Worm (Caenorhabditis elegans): ENCODE data around the gene C45G9.5.

C45G9.5 gene

DNA sequence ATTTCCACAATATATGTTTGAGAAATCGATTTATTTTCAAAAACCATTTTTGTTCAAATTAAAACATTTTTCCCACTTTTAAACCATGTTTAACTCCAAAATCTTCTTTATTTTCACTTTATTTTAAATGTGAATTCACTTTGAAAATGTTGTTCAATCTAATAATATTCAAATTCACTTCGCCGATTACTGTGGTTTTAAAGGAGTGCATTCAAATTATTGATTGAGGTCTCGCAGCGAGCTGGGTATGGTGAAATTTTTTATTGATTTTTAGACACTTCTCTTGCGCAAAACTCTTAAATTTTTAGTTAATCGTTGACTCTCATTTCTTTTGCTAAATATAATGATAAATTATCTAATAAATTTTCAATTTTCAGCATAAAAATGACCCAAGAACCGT, at the start of gene C45G9.5:
Gene C45G9.5 (plus strand): TSS at position 378 of the 400 bp plus-strand sequence.
- no peak for TF ChIP-seq cog-1 (tag; optimal IDR thresholded peaks at IDR 0.05)
- TF ChIP-seq klf-2 (GFP tag; conservative IDR thresholded peaks at IDR 0.05): no peak
- no peak for TF ChIP-seq ztf-23 (GFP tag; IDR thresholded peaks at IDR 0.05)
- TF ChIP-seq flt-1 (GFP tag; IDR thresholded peaks at IDR 0.05): no peak
- TF ChIP-seq tab-1 (GFP tag; IDR thresholded peaks at IDR 0.05): no peak
- TF ChIP-seq ztf-29 (GFP tag; IDR thresholded peaks at IDR 0.05): no peak
- TF ChIP-seq T22C8.4 (GFP tag; IDR thresholded peaks at IDR 0.05): no peak
- no peak for TF ChIP-seq med-1 (GFP tag; optimal IDR thresholded peaks at IDR 0.05; ENCODE audit: insufficient read depth)
- TF ChIP-seq ref-1 (GFP tag; conservative IDR thresholded peaks at IDR 0.05): no peak

DNA sequence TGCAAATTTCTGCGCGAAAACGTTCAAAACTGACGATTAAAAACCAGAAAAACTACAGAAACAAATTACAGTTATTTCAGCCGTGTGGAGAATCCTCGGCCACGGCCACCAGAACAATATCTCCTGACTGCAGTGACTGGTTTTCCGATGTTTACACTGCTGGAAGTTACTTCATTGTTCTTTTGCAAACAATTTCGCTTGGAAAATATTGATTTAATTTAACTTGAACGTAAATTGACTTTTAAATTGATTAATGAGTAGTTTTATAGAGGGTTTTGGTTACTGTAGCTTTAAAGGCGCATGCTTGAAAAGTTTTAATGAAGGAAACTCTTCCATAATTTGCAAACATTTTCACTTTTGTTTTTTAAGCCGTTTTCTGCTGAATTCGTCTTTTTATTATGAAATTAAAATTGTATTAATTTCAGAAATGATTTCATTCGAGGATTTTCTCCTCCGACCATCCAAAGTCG, 48.9 kb upstream of the C45G9.5 start, which contains the start of gene smcr-8:
Gene smcr-8 (plus strand): TSS at position 420 of the 470 bp plus-strand sequence.
- TF ChIP-seq ref-1 (GFP tag; conservative IDR thresholded peaks at IDR 0.05): no peak
- TF ChIP-seq T22C8.4 (GFP tag; IDR thresholded peaks at IDR 0.05): no peak
- no peak for TF ChIP-seq klf-2 (GFP tag; conservative IDR thresholded peaks at IDR 0.05)
- no peak for TF ChIP-seq med-1 (GFP tag; optimal IDR thresholded peaks at IDR 0.05; ENCODE audit: insufficient read depth)
- TF ChIP-seq flt-1 (GFP tag; IDR thresholded peaks at IDR 0.05): no peak
- no peak for TF ChIP-seq ztf-23 (GFP tag; IDR thresholded peaks at IDR 0.05)
- no peak for TF ChIP-seq tab-1 (GFP tag; IDR thresholded peaks at IDR 0.05)

DNA sequence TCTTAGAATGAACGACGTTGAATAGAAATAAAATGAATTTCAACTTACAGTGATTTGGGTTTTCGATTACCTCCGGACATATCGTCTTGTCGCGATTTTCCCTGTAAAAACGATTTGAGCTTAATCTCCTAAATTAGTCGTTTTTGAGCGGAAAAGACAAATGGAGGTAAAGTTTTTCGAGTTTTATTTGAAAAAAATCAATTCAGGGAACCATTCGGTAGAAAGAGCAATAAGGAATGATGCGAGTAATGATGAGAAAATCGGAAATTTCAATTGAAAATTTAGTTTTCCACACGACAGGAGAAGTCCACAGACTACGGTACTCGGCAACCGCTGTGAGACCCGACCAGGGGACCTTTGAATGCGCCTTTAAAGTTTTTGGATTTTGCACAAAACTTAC, 45.7 kb upstream of the C45G9.5 start, which contains the start of gene R144.10:
Gene R144.10 (minus strand): TSS at position 101 of the 400 bp plus-strand sequence.
- no peak for TF ChIP-seq klf-2 (GFP tag; conservative IDR thresholded peaks at IDR 0.05)

DNA sequence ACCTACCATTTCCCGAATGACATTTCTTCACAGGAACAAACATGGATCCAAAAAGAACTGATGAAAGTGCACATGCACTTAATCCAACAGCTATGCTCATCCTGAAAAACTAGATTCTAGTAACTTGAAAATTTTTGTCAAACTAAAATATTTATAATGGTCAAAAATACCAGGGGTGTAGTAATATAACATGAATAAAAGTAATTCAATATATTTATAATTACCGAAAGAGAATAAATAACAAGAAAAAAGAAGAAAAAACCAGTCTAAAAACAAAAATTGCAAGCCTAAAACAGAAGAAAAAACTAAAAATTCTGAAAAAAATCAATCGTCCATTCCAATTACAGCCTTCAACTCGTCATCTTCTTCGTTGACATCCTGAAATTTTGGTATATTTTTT, 43.3 kb upstream of the C45G9.5 start, which contains the start of gene R144.6:
Gene R144.6 (minus strand): TSS at position 101 of the 400 bp plus-strand sequence.
- TF ChIP-seq ztf-29 (GFP tag; IDR thresholded peaks at IDR 0.05) (no peak), klf-2 (GFP tag; conservative IDR thresholded peaks at IDR 0.05) (no peak), med-1 (GFP tag; optimal IDR thresholded peaks at IDR 0.05; ENCODE audit: insufficient read depth) (no peak), flt-1 (GFP tag; IDR thresholded peaks at IDR 0.05) (no peak), tab-1 (GFP tag; IDR thresholded peaks at IDR 0.05) (no peak), T22C8.4 (GFP tag; IDR thresholded peaks at IDR 0.05) (no peak), ztf-23 (GFP tag; IDR thresholded peaks at IDR 0.05) (no peak), ref-1 (GFP tag; conservative IDR thresholded peaks at IDR 0.05) (no peak), cog-1 (tag; optimal IDR thresholded peaks at IDR 0.05) (no peak)

DNA sequence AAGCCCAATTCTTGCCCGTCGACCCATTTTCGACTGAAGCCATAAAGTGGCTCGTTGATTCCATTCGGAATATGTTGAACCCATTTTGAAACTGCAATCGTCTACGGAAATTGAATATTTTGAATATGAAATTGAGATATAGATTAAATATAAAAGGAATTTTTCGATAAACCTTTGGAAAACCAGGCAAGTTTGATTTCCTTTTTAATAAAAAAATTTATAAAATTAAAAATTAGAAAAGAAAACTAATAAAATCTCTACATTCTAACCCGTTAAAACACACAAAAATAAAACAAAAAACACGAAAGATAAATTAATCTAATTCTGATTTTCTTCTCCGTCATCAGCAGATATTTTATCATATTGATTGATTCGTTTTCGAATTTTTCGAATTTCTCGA, 41.0 kb upstream of the C45G9.5 start, which contains the start of gene R144.12:
Gene R144.12 (minus strand): TSS at position 101 of the 400 bp plus-strand sequence.
- TF ChIP-seq klf-2 (GFP tag; conservative IDR thresholded peaks at IDR 0.05): no peak
- no peak for TF ChIP-seq cog-1 (tag; optimal IDR thresholded peaks at IDR 0.05)
- no peak for TF ChIP-seq flt-1 (GFP tag; IDR thresholded peaks at IDR 0.05)
- no peak for TF ChIP-seq ztf-23 (GFP tag; IDR thresholded peaks at IDR 0.05)
- TF ChIP-seq ztf-29 (GFP tag; IDR thresholded peaks at IDR 0.05): no peak
- TF ChIP-seq med-1 (GFP tag; optimal IDR thresholded peaks at IDR 0.05; ENCODE audit: insufficient read depth): no peak
- no peak for TF ChIP-seq tab-1 (GFP tag; IDR thresholded peaks at IDR 0.05)
- TF ChIP-seq T22C8.4 (GFP tag; IDR thresholded peaks at IDR 0.05): no peak
- no peak for TF ChIP-seq ref-1 (GFP tag; conservative IDR thresholded peaks at IDR 0.05)

DNA sequence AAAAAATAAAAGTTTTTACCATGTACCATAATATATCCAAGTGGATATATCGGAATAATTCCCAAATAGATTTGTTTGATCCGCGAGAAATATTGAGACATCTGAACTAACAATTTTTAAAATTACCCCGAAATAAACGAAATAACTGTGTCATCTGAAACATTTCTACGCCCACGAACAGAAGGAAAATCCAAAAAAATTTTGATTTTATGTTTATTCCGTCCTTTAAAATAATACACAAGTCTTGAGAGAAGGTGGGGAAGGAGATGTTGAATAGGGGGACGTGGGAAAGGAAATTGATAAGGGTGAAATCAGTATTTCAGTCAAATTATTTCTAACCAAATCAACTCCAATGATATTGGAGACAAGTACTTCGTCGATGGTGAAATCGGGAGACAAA, 39.2 kb upstream of the C45G9.5 start, which contains the start of gene R144.11:
Gene R144.11 (minus strand): TSS at position 101 of the 400 bp plus-strand sequence.
- no peak for TF ChIP-seq T22C8.4 (GFP tag; IDR thresholded peaks at IDR 0.05)
- TF ChIP-seq med-1 (GFP tag; optimal IDR thresholded peaks at IDR 0.05; ENCODE audit: insufficient read depth): no peak
- TF ChIP-seq cog-1 (tag; optimal IDR thresholded peaks at IDR 0.05): no peak
- TF ChIP-seq tab-1 (GFP tag; IDR thresholded peaks at IDR 0.05): no peak
- TF ChIP-seq klf-2 (GFP tag; conservative IDR thresholded peaks at IDR 0.05): no peak
- TF ChIP-seq flt-1 (GFP tag; IDR thresholded peaks at IDR 0.05): no peak
- no peak for TF ChIP-seq ref-1 (GFP tag; conservative IDR thresholded peaks at IDR 0.05)
- TF ChIP-seq ztf-29 (GFP tag; IDR thresholded peaks at IDR 0.05): no peak
- no peak for TF ChIP-seq ztf-23 (GFP tag; IDR thresholded peaks at IDR 0.05)

DNA sequence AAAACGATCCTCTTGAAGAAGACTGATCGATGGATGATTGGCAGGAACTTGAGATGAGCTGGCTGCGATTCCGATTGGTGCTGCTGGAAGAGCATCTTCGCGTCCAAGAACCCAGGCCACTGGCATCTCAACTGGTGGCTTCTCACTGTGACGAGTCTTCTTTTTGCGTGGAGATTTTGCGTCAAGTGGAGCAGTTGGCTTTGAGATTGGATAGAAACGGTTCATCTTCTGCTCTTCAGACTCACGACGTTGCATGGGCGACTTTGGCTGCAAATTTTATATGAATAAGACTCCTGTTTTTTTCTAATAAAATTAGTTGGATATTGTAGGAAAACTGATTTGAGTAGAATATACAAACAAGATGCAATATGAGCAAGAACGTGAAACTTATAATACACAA, 37.2 kb upstream of the C45G9.5 start:
- TF ChIP-seq klf-2 (GFP tag; conservative IDR thresholded peaks at IDR 0.05) (no peak), ztf-23 (GFP tag; IDR thresholded peaks at IDR 0.05) (no peak), cog-1 (tag; optimal IDR thresholded peaks at IDR 0.05) (no peak), tab-1 (GFP tag; IDR thresholded peaks at IDR 0.05) (no peak), med-1 (GFP tag; optimal IDR thresholded peaks at IDR 0.05; ENCODE audit: insufficient read depth) (no peak), T22C8.4 (GFP tag; IDR thresholded peaks at IDR 0.05) (no peak), ztf-29 (GFP tag; IDR thresholded peaks at IDR 0.05) (no peak), flt-1 (GFP tag; IDR thresholded peaks at IDR 0.05) (no peak), ref-1 (GFP tag; conservative IDR thresholded peaks at IDR 0.05) (no peak)

DNA sequence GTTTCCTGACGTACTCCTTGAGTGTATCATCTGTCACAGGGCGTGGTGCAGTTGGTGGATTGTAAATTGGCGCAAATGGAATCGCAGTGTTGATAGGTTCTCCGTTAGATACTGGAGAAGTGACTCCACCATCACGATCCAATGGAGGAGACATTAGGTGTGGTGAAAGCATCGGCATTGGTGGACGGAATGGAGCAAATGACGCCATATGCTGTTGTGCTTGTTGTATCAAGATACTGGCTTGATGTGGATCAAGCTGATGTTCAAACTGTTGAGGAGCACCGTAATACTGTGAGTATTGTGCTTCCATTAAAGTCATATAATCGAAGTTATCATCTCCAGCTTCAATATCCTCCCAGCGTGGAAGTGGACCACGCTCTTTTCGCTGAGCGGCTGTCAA, 35.5 kb upstream of the C45G9.5 start:
- TF ChIP-seq ztf-29 (GFP tag; IDR thresholded peaks at IDR 0.05): no peak

DNA sequence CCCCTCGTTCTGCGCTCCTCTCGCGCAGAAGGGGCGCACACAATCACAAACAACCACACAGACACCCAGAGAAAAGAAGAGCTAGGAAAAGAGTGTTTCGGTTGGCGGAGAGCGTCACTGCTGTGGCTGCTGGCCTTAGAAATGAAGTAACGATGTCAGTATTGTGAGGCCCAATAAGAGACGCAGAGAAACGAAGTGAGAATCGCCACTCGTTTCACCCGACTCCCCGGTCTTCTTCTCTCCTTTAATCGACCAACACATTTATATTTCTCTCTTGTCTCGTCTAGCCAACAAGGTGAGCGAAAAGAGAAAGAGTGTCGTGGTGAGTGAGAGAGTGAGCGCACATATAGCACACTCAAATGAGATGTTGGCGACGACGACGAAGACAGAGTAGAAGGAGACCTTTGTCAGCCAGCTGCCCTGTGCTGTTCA, 34.0 kb upstream of the C45G9.5 start:
- TF ChIP-seq cog-1 (tag; optimal IDR thresholded peaks at IDR 0.05) (peak; percentile 96), med-1 (GFP tag; optimal IDR thresholded peaks at IDR 0.05; ENCODE audit: insufficient read depth) (no peak), tab-1 (GFP tag; IDR thresholded peaks at IDR 0.05) (0 out of 2 replicates have a peak, but pooled peaks have one; percentile 21), flt-1 (GFP tag; IDR thresholded peaks at IDR 0.05) (peak; percentile 82; the same call in 1 of the 2 replicates), T22C8.4 (GFP tag; IDR thresholded peaks at IDR 0.05) (no peak), ztf-29 (GFP tag; IDR thresholded peaks at IDR 0.05) (0 out of 2 replicates have a peak, but pooled peaks have one; percentile 27), klf-2 (GFP tag; conservative IDR thresholded peaks at IDR 0.05) (no peak), ztf-23 (GFP tag; IDR thresholded peaks at IDR 0.05) (peak; percentile 94), ref-1 (GFP tag; conservative IDR thresholded peaks at IDR 0.05) (no peak)

DNA sequence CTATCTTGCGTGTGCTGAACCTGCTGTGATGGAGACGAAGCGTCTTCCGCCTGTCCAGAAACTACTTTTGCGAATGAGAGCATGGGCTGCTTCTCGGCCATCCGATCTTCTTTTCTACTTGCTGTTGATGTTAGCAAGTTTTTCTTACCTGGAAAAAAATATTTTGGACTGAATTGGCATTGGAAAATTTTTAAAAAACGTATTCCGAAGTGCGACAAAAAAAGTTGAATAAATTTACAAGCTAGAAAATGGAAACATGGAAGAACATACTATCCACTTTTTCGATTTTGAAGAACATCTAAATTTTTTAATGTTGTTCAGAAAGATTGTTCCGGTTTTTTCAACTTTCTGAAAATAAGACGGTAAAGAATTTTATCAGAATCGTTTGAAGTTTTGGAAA, 30.4 kb upstream of the C45G9.5 start, which contains the start of gene larp-1:
Gene larp-1 (minus strand): TSS at position 101 of the 400 bp plus-strand sequence.
- no peak for TF ChIP-seq cog-1 (tag; optimal IDR thresholded peaks at IDR 0.05)
- no peak for TF ChIP-seq ztf-23 (GFP tag; IDR thresholded peaks at IDR 0.05)
- TF ChIP-seq flt-1 (GFP tag; IDR thresholded peaks at IDR 0.05): no peak
- TF ChIP-seq med-1 (GFP tag; optimal IDR thresholded peaks at IDR 0.05; ENCODE audit: insufficient read depth): no peak
- no peak for TF ChIP-seq ztf-29 (GFP tag; IDR thresholded peaks at IDR 0.05)
- no peak for TF ChIP-seq T22C8.4 (GFP tag; IDR thresholded peaks at IDR 0.05)
- TF ChIP-seq ref-1 (GFP tag; conservative IDR thresholded peaks at IDR 0.05): no peak
- no peak for TF ChIP-seq tab-1 (GFP tag; IDR thresholded peaks at IDR 0.05)
- no peak for TF ChIP-seq klf-2 (GFP tag; conservative IDR thresholded peaks at IDR 0.05)
